Worm (Caenorhabditis elegans) whole organism, late embryonic: ENCODE results near the gene mrpl-10.

ENCODE experiments used
- C08G9.2 ChIP-seq: sonication (generic microtip); optimal IDR thresholded peaks from 2 replicates; lab custom pipeline; 2016; ENCODE audit warnings: mild to moderate bottlenecking, missing genetic modification characterization, moderate library complexity, missing compliant biosample characterization
- F13H6.1 ChIP-seq: sonication (generic microtip); optimal IDR thresholded peaks from 2 replicates; lab custom pipeline; 2016; ENCODE audit warnings: missing genetic modification characterization, missing compliant biosample characterization
- K09A11.1 ChIP-seq: sonication (generic microtip); optimal IDR thresholded peaks from 2 replicates; lab custom pipeline; 2017; ENCODE audit warnings: antibody characterized with exemption, mild to moderate bottlenecking, missing genetic modification characterization, missing compliant biosample characterization; ENCODE audit not compliant: insufficient read depth
- T23F11.4 ChIP-seq: fragments of 200-800 bp; sonication (Bioruptor generic); optimal IDR thresholded peaks from 2 replicates; lab custom pipeline; 2018; ENCODE audit warnings: mild to moderate bottlenecking, missing genetic modification characterization, missing compliant biosample characterization
- ceh-18 ChIP-seq: sonication (generic microtip); optimal IDR thresholded peaks from 2 replicates; lab custom pipeline; 2016; ENCODE audit warnings: missing genetic modification characterization, missing compliant biosample characterization
- ceh-19 ChIP-seq: fragments of 200-800 bp; sonication (Bioruptor generic); optimal IDR thresholded peaks from 2 replicates; lab custom pipeline; 2018; ENCODE audit warnings: mild to moderate bottlenecking, missing genetic modification characterization, missing compliant biosample characterization
- ceh-2 ChIP-seq: sonication (generic microtip); optimal IDR thresholded peaks from 2 replicates; lab custom pipeline; 2016; ENCODE audit warnings: missing genotype, missing genetic modification characterization, missing compliant biosample characterization
- ceh-24 ChIP-seq: sonication (generic microtip); optimal IDR thresholded peaks from 2 replicates; lab custom pipeline; 2016; ENCODE audit warnings: mild to moderate bottlenecking, missing genetic modification characterization, missing compliant biosample characterization
- ceh-30 ChIP-seq: fragments of 150-350 bp; optimal IDR thresholded peaks from 2 replicates; lab custom pipeline; 2014; ENCODE audit warnings: missing biosample characterization, missing genetic modification characterization
- ceh-31 ChIP-seq: sonication (generic microtip); optimal IDR thresholded peaks from 2 replicates; lab custom pipeline; 2016; ENCODE audit warnings: missing genetic modification characterization, missing compliant biosample characterization
- ceh-34 ChIP-seq: sonication (generic microtip); optimal IDR thresholded peaks from 2 replicates; lab custom pipeline; 2016; ENCODE audit warnings: mild to moderate bottlenecking, missing genetic modification characterization, missing compliant biosample characterization
- ceh-48 ChIP-seq: sonication (generic microtip); optimal IDR thresholded peaks from 2 replicates; lab custom pipeline; 2016; ENCODE audit warnings: missing genetic modification characterization, inconsistent platforms, missing compliant biosample characterization
- ceh-6 ChIP-seq: fragments of 200-800 bp; sonication (Bioruptor generic); optimal IDR thresholded peaks from 2 replicates; lab custom pipeline; 2018; ENCODE audit warnings: mild to moderate bottlenecking, missing genetic modification characterization, missing compliant biosample characterization
- dmd-4 ChIP-seq: sonication (generic microtip); optimal IDR thresholded peaks from 2 replicates; lab custom pipeline; 2016; ENCODE audit warnings: borderline replicate concordance, missing genetic modification characterization, missing compliant biosample characterization
- elt-2 ChIP-seq: sonication (generic microtip); optimal IDR thresholded peaks from 2 replicates; lab custom pipeline; 2016; ENCODE audit warnings: missing genetic modification reagents, missing genetic modification characterization, missing compliant biosample characterization
- ets-4 ChIP-seq: sonication (generic microtip); optimal IDR thresholded peaks from 2 replicates; lab custom pipeline; 2016; ENCODE audit warnings: missing genetic modification characterization, missing compliant biosample characterization
- eyg-1 ChIP-seq: sonication (generic microtip); optimal IDR thresholded peaks from 2 replicates; lab custom pipeline; 2016; ENCODE audit warnings: missing genotype, missing genetic modification characterization, missing compliant biosample characterization
- gmeb-2 ChIP-seq: sonication (generic microtip); optimal IDR thresholded peaks from 2 replicates; lab custom pipeline; 2016; ENCODE audit warnings: missing genetic modification characterization, inconsistent platforms, missing compliant biosample characterization
- hlh-13 ChIP-seq: fragments of 200-800 bp; sonication (Bioruptor generic); optimal IDR thresholded peaks from 2 replicates; lab custom pipeline; 2018; ENCODE audit warnings: mild to moderate bottlenecking, missing genetic modification characterization, missing compliant biosample characterization
- hlh-30 ChIP-seq: sonication (generic microtip); optimal IDR thresholded peaks from 2 replicates; lab custom pipeline; 2017; ENCODE audit warnings: antibody characterized with exemption, missing genetic modification characterization, missing compliant biosample characterization; ENCODE audit not compliant: insufficient read depth
- lim-6 ChIP-seq: sonication (generic microtip); optimal IDR thresholded peaks from 2 replicates; lab custom pipeline; 2016; ENCODE audit warnings: missing genetic modification characterization, missing compliant biosample characterization
- lin-11 ChIP-seq: fragments of 200-800 bp; sonication (Bioruptor generic); optimal IDR thresholded peaks from 2 replicates; lab custom pipeline; 2018; ENCODE audit warnings: mild to moderate bottlenecking, missing genetic modification characterization, missing compliant biosample characterization
- nfya-1 ChIP-seq: sonication (generic microtip); optimal IDR thresholded peaks from 2 replicates; lab custom pipeline; 2017; ENCODE audit warnings: missing genetic modification characterization, mild to moderate bottlenecking, missing compliant biosample characterization, antibody characterized with exemption, moderate library complexity
- nhr-232 ChIP-seq: sonication (generic microtip); optimal IDR thresholded peaks from 2 replicates; lab custom pipeline; 2016; ENCODE audit warnings: missing genetic modification characterization, missing compliant biosample characterization
- pag-3 ChIP-seq: sonication (generic microtip); optimal IDR thresholded peaks from 2 replicates; lab custom pipeline; 2016; ENCODE audit warnings: missing compliant biosample characterization, missing genetic modification characterization, borderline replicate concordance
- pha-2 ChIP-seq: sonication (generic microtip); optimal IDR thresholded peaks from 2 replicates; lab custom pipeline; 2017; ENCODE audit warnings: mild to moderate bottlenecking, missing genetic modification characterization, missing compliant biosample characterization
- pha-4 ChIP-seq: fragments of 150-350 bp; optimal IDR thresholded peaks from 2 replicates; lab custom pipeline; 2018; ENCODE audit warnings: missing biosample characterization, missing genetic modification reagents, missing genetic modification characterization
- pqm-1 ChIP-seq: sonication (generic microtip); optimal IDR thresholded peaks from 2 replicates; lab custom pipeline; 2016; ENCODE audit warnings: missing genetic modification characterization, missing compliant biosample characterization
- ref-2 ChIP-seq: sonication (generic microtip); optimal IDR thresholded peaks from 2 replicates; lab custom pipeline; 2016; ENCODE audit warnings: missing genetic modification characterization, missing compliant biosample characterization
- sox-2 ChIP-seq: fragments of 200-800 bp; sonication (Bioruptor generic); IDR thresholded peaks from 2 replicates; pipeline ENCODE4 v1.3.6; 2022; ENCODE audit warnings: missing genetic modification reagents, missing genetic modification characterization, missing compliant biosample characterization
- tbx-2 ChIP-seq: sonication (generic microtip); optimal IDR thresholded peaks from 2 replicates; lab custom pipeline; 2016; ENCODE audit warnings: missing genetic modification characterization, missing compliant biosample characterization
- tbx-7 ChIP-seq: sonication (generic microtip); optimal IDR thresholded peaks from 2 replicates; lab custom pipeline; 2016; ENCODE audit warnings: missing genotype, missing genetic modification characterization, missing compliant biosample characterization
- ttx-3 ChIP-seq: sonication (generic microtip); optimal IDR thresholded peaks from 2 replicates; lab custom pipeline; 2016; ENCODE audit warnings: missing genetic modification reagents, missing genetic modification characterization, missing compliant biosample characterization
- unc-42 ChIP-seq: sonication (generic microtip); optimal IDR thresholded peaks from 2 replicates; lab custom pipeline; 2016; ENCODE audit warnings: missing genotype, missing genetic modification characterization, missing compliant biosample characterization
- unc-55 ChIP-seq: sonication (generic microtip); optimal IDR thresholded peaks from 2 replicates; lab custom pipeline; 2017; ENCODE audit warnings: missing biosample characterization, missing genetic modification reagents, missing genetic modification characterization
- unc-86 ChIP-seq: sonication (generic microtip); optimal IDR thresholded peaks from 2 replicates; lab custom pipeline; 2016; ENCODE audit warnings: missing genetic modification characterization, missing compliant biosample characterization
- ztf-16 ChIP-seq: sonication (generic microtip); optimal IDR thresholded peaks from 2 replicates; lab custom pipeline; 2017; ENCODE audit warnings: missing genetic modification characterization, missing compliant biosample characterization

The mrpl-10 gene

ce11 chrII:8325002-8325539, 46.8 kb upstream of the mrpl-10 start, which contains the start of the genes ran-3 and C26D10.3 (continued):
- TF ChIP-seq ttx-3 (tag; lab: Kevin White, UChicago) (peak; percentile 54), T23F11.4 (GFP tag; lab: Kevin White, UChicago) (peak; percentile 18), tbx-7 (tag; lab: Kevin White, UChicago) (no peak), unc-42 (tag; lab: Kevin White, UChicago) (peak; percentile 18), K09A11.1 (no peak), gmeb-2 (tag; lab: Kevin White, UChicago) (peak; percentile 42), unc-86 (peak; percentile 24), elt-2 (tag; lab: Kevin White, UChicago) (peak; percentile 67), ceh-30 (tag; lab: Kevin White, UChicago) (no peak), ceh-2 (tag; lab: Kevin White, UChicago) (peak; percentile 45), F13H6.1 (tag; lab: Kevin White, UChicago) (no peak), tbx-2 (tag; lab: Kevin White, UChicago) (peak; percentile 50), ceh-34 (tag; lab: Kevin White, UChicago) (peak; percentile 10), C08G9.2 (tag; lab: Kevin White, UChicago) (peak; percentile 24), sox-2 (GFP tag; lab: Robert Waterston, UW) (0 out of 2 replicates have a peak, but pooled peaks have one; percentile 13)

- TF ChIP-seq pqm-1 (tag; lab: Kevin White, UChicago) (no peak), nfya-1 (tag; lab: Kevin White, UChicago) (no peak), F13H6.1 (tag; lab: Kevin White, UChicago) (no peak), ets-4 (tag; lab: Kevin White, UChicago) (no peak), hlh-13 (GFP tag; lab: Kevin White, UChicago) (no peak), ceh-6 (no peak), hlh-30 (tag; lab: Kevin White, UChicago) (no peak)
Observed at ce11 chrII:8321244-8321643, 42.9 kb upstream of the mrpl-10 start, which contains the start of gene shw-1. Gene shw-1 (minus strand): TSS chrII:8321471.

- TF ChIP-seq ttx-3 (tag; lab: Kevin White, UChicago), result no peak
- no peak for TF ChIP-seq lin-11
- no peak for TF ChIP-seq ref-2 (tag; lab: Kevin White, UChicago)
- TF ChIP-seq ceh-31 (tag; lab: Kevin White, UChicago), result no peak
- TF ChIP-seq K09A11.1, result no peak
- TF ChIP-seq unc-55 (GFP tag; lab: Kevin White, UChicago), result no peak
- TF ChIP-seq ceh-30 (tag; lab: Kevin White, UChicago), result no peak
- no peak for TF ChIP-seq pag-3 (tag; lab: Kevin White, UChicago)
- TF ChIP-seq ceh-24 (tag; lab: Kevin White, UChicago), result no peak
- TF ChIP-seq hlh-13 (GFP tag; lab: Kevin White, UChicago), result no peak
- TF ChIP-seq nhr-232 (tag; lab: Kevin White, UChicago), result no peak
- TF ChIP-seq dmd-4 (tag; lab: Kevin White, UChicago), result no peak
Observed at ce11 chrII:8316701-8317100, 38.4 kb upstream of the mrpl-10 start.

ce11 chrII:8314768-8315167, 36.5 kb upstream of the mrpl-10 start:
- no peak for TF ChIP-seq dmd-4 (tag; lab: Kevin White, UChicago)
- TF ChIP-seq pha-4, result no peak
- TF ChIP-seq pqm-1 (tag; lab: Kevin White, UChicago), result no peak
- TF ChIP-seq ceh-31 (tag; lab: Kevin White, UChicago), result no peak
- TF ChIP-seq sox-2 (GFP tag; lab: Robert Waterston, UW), result no peak
- TF ChIP-seq ztf-16 (tag; lab: Kevin White, UChicago), result no peak
- TF ChIP-seq C08G9.2 (tag; lab: Kevin White, UChicago), result no peak
- TF ChIP-seq ceh-19, result no peak
- TF ChIP-seq ttx-3 (tag; lab: Kevin White, UChicago), result no peak
- TF ChIP-seq K09A11.1, result no peak
- no peak for TF ChIP-seq unc-55 (GFP tag; lab: Kevin White, UChicago)
- TF ChIP-seq ceh-48 (tag; lab: Kevin White, UChicago), result no peak
- TF ChIP-seq ceh-18 (tag; lab: Kevin White, UChicago), result no peak
- no peak for TF ChIP-seq lim-6
- no peak for TF ChIP-seq pha-2
- TF ChIP-seq ref-2 (tag; lab: Kevin White, UChicago), result no peak
- TF ChIP-seq eyg-1, result no peak
- no peak for TF ChIP-seq gmeb-2 (tag; lab: Kevin White, UChicago)
